Fruit fly (Drosophila melanogaster) whole organism, embryonic: ENCODE results near the gene CG34148.

Experiments
- Asciz ChIP-seq: fragments of 200-800 bp; sonication (Bioruptor generic); optimal IDR thresholded peaks from 2 replicates; lab custom pipeline; 2017; ENCODE audit warnings: missing biosample characterization, mild to moderate bottlenecking, missing genetic modification characterization, missing genetic modification reagents
- CG10321 ChIP-seq: fragments of 200-800 bp; sonication (Bioruptor generic); IDR thresholded peaks from 2 replicates; pipeline ENCODE4 v1.3.6; 2022; ENCODE audit warnings: missing biosample characterization, missing genetic modification characterization
- CG11398 ChIP-seq: fragments of 200-800 bp; sonication (Bioruptor generic); optimal IDR thresholded peaks from 2 replicates; lab custom pipeline; 2016; ENCODE audit warnings: missing biosample characterization, missing genetic modification characterization
- CG11456 ChIP-seq: fragments of 200-800 bp; sonication (Bioruptor generic); IDR thresholded peaks from 3 replicates; pipeline ENCODE4 v1.3.6; 2022; ENCODE audit warnings: missing biosample characterization, missing genetic modification characterization
- CG12219 ChIP-seq: fragments of 200-800 bp; sonication (Bioruptor generic); optimal IDR thresholded peaks from 3 replicates; lab custom pipeline; 2018; ENCODE audit warnings: missing biosample characterization, mild to moderate bottlenecking, missing genetic modification characterization
- CG14441 ChIP-seq: fragments of 200-800 bp; sonication (Bioruptor generic); IDR thresholded peaks from 2 replicates; pipeline ENCODE4 v1.3.6; 2022; ENCODE audit warnings: missing biosample characterization, missing genetic modification characterization
- CG14710 ChIP-seq: fragments of 200-800 bp; sonication (Bioruptor generic); optimal IDR thresholded peaks from 3 replicates; lab custom pipeline; 2019; ENCODE audit warnings: missing biosample characterization, mild to moderate bottlenecking, missing genetic modification characterization, moderate library complexity
- CG18476 ChIP-seq: fragments of 200-800 bp; sonication (Bioruptor generic); optimal IDR thresholded peaks from 2 replicates; lab custom pipeline; 2016; ENCODE audit warnings: missing biosample characterization, mild to moderate bottlenecking, missing genetic modification characterization
- CG2129 ChIP-seq: fragments of 200-800 bp; sonication (Bioruptor generic); IDR thresholded peaks from 2 replicates; pipeline ENCODE4 v1.3.6; 2022; ENCODE audit warnings: missing biosample characterization, missing genetic modification characterization; ENCODE audit not compliant: partially characterized antibody
- CG42726 ChIP-seq: fragments of 200-800 bp; sonication (Bioruptor generic); IDR thresholded peaks from 2 replicates; pipeline ENCODE4 v1.3.6; 2022; ENCODE audit warnings: missing biosample characterization, missing genetic modification characterization; ENCODE audit not compliant: partially characterized antibody
- CG4617 ChIP-seq: fragments of 200-800 bp; sonication (Bioruptor generic); optimal IDR thresholded peaks from 3 replicates; lab custom pipeline; 2016; ENCODE audit warnings: missing biosample characterization, missing genetic modification characterization, borderline replicate concordance
- CG4707 ChIP-seq: fragments of 200-800 bp; sonication (Bioruptor generic); optimal IDR thresholded peaks from 2 replicates; lab custom pipeline; 2018; ENCODE audit warnings: missing biosample characterization, mild to moderate bottlenecking, missing genetic modification characterization, moderate library complexity
- CG6791 ChIP-seq: fragments of 200-800 bp; sonication (Bioruptor generic); IDR thresholded peaks from 3 replicates; pipeline ENCODE4 v1.3.6; 2022; ENCODE audit warnings: missing biosample characterization, missing genetic modification characterization; ENCODE audit not compliant: partially characterized antibody
- CG9437 ChIP-seq: fragments of 200-800 bp; sonication (Bioruptor generic); optimal IDR thresholded peaks from 2 replicates; lab custom pipeline; 2018; ENCODE audit warnings: missing biosample characterization, mild to moderate bottlenecking, missing genetic modification characterization
- CG9797 ChIP-seq: fragments of 200-800 bp; sonication (Bioruptor generic); optimal IDR thresholded peaks from 3 replicates; lab custom pipeline; 2018; ENCODE audit warnings: missing biosample characterization, mild to moderate bottlenecking, missing genetic modification characterization
- CG9876 ChIP-seq: fragments of 200-800 bp; sonication (Bioruptor generic); optimal IDR thresholded peaks from 2 replicates; lab custom pipeline; 2016; ENCODE audit warnings: missing biosample characterization, missing genetic modification characterization
- Dll ChIP-seq: fragments of 200-800 bp; sonication (Bioruptor generic); IDR thresholded peaks from 4 replicates; pipeline ENCODE4 v1.3.6; 2022; ENCODE audit warnings: missing biosample characterization, missing genetic modification characterization; ENCODE audit not compliant: partially characterized antibody
- ERR ChIP-seq: fragments of 200-800 bp; sonication (Bioruptor generic); optimal IDR thresholded peaks from 2 replicates; lab custom pipeline; 2016; ENCODE audit warnings: missing biosample characterization, missing genetic modification characterization
- Eip74EF ChIP-seq, 2 experiments: fragments of 200-800 bp in 1 of 2; fragments of >200 bp in 1 of 2; sonication (Bioruptor generic) in 1 of 2; optimal IDR thresholded peaks; 2 replicates each; lab custom pipeline; 2017 to 2019; ENCODE audit warnings: missing biosample characterization in 2 of 2, missing genetic modification characterization in 2 of 2, mild to moderate bottlenecking in 1 of 2, moderate library complexity in 1 of 2
- Ets65A ChIP-seq: fragments of 200-800 bp; sonication (Bioruptor generic); peaks from one replicate; lab custom pipeline; 2016; ENCODE audit warnings: missing biosample characterization, missing genetic modification characterization
- Nf-YB ChIP-seq: fragments of 200-800 bp; sonication (Bioruptor generic); optimal IDR thresholded peaks from 3 replicates; lab custom pipeline; 2019; ENCODE audit warnings: missing biosample characterization, mild to moderate bottlenecking, missing genetic modification characterization, moderate library complexity
- Optix ChIP-seq: fragments of 200-800 bp; sonication (Bioruptor generic); IDR thresholded peaks from 3 replicates; pipeline ENCODE4 v1.3.6; 2022; ENCODE audit warnings: missing biosample characterization, missing genetic modification characterization
- Poxn ChIP-seq: fragments of 200-800 bp; sonication (Bioruptor generic); IDR thresholded peaks from 2 replicates; pipeline ENCODE4 v1.3.6; 2022; ENCODE audit warnings: missing biosample characterization, missing genetic modification characterization
- Sox100B ChIP-seq: fragments of 200-800 bp; sonication (Bioruptor generic); optimal IDR thresholded peaks from 3 replicates; lab custom pipeline; 2018; ENCODE audit warnings: missing biosample characterization, mild to moderate bottlenecking, missing genetic modification characterization
- Taf1 ChIP-seq: fragments of 200-800 bp; sonication (Bioruptor generic); IDR thresholded peaks from 2 replicates; pipeline ENCODE4 v1.3.6; 2022; ENCODE audit warnings: missing biosample characterization, missing genetic modification characterization
- Xbp1 ChIP-seq: fragments of 200-800 bp; sonication (Bioruptor generic); optimal IDR thresholded peaks from 3 replicates; lab custom pipeline; 2016; ENCODE audit warnings: missing biosample characterization, mild to moderate bottlenecking, missing genetic modification characterization
- YL-1 ChIP-seq: fragments of 200-800 bp; sonication (Bioruptor generic); optimal IDR thresholded peaks from 3 replicates; lab custom pipeline; 2017; ENCODE audit warnings: missing biosample characterization, mild to moderate bottlenecking, missing genetic modification characterization
- bigmax ChIP-seq: fragments of 200-800 bp; sonication (Bioruptor generic); optimal IDR thresholded peaks from 2 replicates; lab custom pipeline; 2018; ENCODE audit warnings: missing biosample characterization, mild to moderate bottlenecking, missing genetic modification characterization
- cas ChIP-seq: fragments of 200-800 bp; sonication (Bioruptor generic); IDR thresholded peaks from 2 replicates; pipeline ENCODE4 v1.3.6; 2022; ENCODE audit warnings: missing biosample characterization, missing genetic modification characterization
- chn ChIP-seq: fragments of 200-800 bp; sonication (Bioruptor generic); optimal IDR thresholded peaks from 2 replicates; lab custom pipeline; 2016; ENCODE audit warnings: missing biosample characterization, missing genetic modification characterization
- corto ChIP-seq: fragments of 200-800 bp; sonication (Bioruptor generic); optimal IDR thresholded peaks from 2 replicates; lab custom pipeline; 2016; ENCODE audit warnings: missing biosample characterization, mild to moderate bottlenecking, missing genetic modification characterization, moderate library complexity
- da ChIP-seq: fragments of 200-800 bp; sonication (Bioruptor generic); optimal IDR thresholded peaks from 2 replicates; lab custom pipeline; 2016; ENCODE audit warnings: missing biosample characterization, missing genetic modification characterization
- dmrt99B ChIP-seq: fragments of 200-800 bp; sonication (Bioruptor generic); optimal IDR thresholded peaks from 2 replicates; lab custom pipeline; 2018; ENCODE audit warnings: missing biosample characterization, mild to moderate bottlenecking, missing genetic modification characterization, moderate library complexity
- esg ChIP-seq: fragments of 200-800 bp; sonication (Bioruptor generic); conservative IDR thresholded peaks from 2 replicates; pipeline ENCODE4 v1.3.6; 2022; ENCODE audit warnings: missing biosample characterization, missing genetic modification characterization
- exex ChIP-seq: fragments of 200-800 bp; sonication (Bioruptor generic); optimal IDR thresholded peaks from 4 replicates; lab custom pipeline; 2018; ENCODE audit warnings: missing biosample characterization, mild to moderate bottlenecking, missing genetic modification characterization, moderate library complexity
- gcm2 ChIP-seq: fragments of 200-800 bp; sonication (Bioruptor generic); optimal IDR thresholded peaks from 2 replicates; lab custom pipeline; 2016; ENCODE audit warnings: missing biosample characterization, missing genetic modification characterization
- her ChIP-seq: fragments of 200-800 bp; sonication (Bioruptor generic); optimal IDR thresholded peaks from 2 replicates; lab custom pipeline; 2016; ENCODE audit warnings: missing biosample characterization, missing genetic modification characterization
- ind ChIP-seq: fragments of 200-800 bp; sonication (Bioruptor generic); optimal IDR thresholded peaks from 3 replicates; lab custom pipeline; 2016; ENCODE audit warnings: missing biosample characterization, missing genetic modification characterization
- jumu ChIP-seq: fragments of 200-800 bp; sonication (Bioruptor generic); optimal IDR thresholded peaks from 3 replicates; lab custom pipeline; 2016; ENCODE audit warnings: missing biosample characterization, missing genetic modification characterization
- knrl ChIP-seq: fragments of 200-800 bp; sonication (Bioruptor generic); IDR thresholded peaks from 3 replicates; pipeline ENCODE4 v1.3.6; 2022; ENCODE audit warnings: missing biosample characterization, missing genetic modification characterization; ENCODE audit not compliant: partially characterized antibody
- maf-S ChIP-seq: fragments of 200-800 bp; sonication (Bioruptor generic); optimal IDR thresholded peaks from 2 replicates; lab custom pipeline; 2016; ENCODE audit warnings: missing biosample characterization, missing genetic modification characterization
- nerfin-2 ChIP-seq: fragments of 200-800 bp; sonication (Bioruptor generic); IDR thresholded peaks from 2 replicates; pipeline ENCODE4 v1.3.6; 2022; ENCODE audit warnings: missing biosample characterization, missing genetic modification characterization; ENCODE audit not compliant: partially characterized antibody
- nmo ChIP-seq: fragments of 200-800 bp; sonication (Bioruptor generic); optimal IDR thresholded peaks from 2 replicates; lab custom pipeline; 2018; ENCODE audit warnings: missing biosample characterization, mild to moderate bottlenecking, missing genetic modification characterization, moderate library complexity
- pzg ChIP-seq: fragments of 200-800 bp; sonication (Bioruptor generic); optimal IDR thresholded peaks from 3 replicates; lab custom pipeline; 2018; ENCODE audit warnings: missing biosample characterization, mild to moderate bottlenecking, missing genetic modification characterization, moderate library complexity
- ro ChIP-seq: fragments of 200-800 bp; sonication (Bioruptor generic); IDR thresholded peaks from 2 replicates; pipeline ENCODE4 v1.3.6; 2022; ENCODE audit warnings: missing biosample characterization, missing genetic modification characterization
- so ChIP-seq: fragments of 200-800 bp; sonication (Bioruptor generic); IDR thresholded peaks from 3 replicates; pipeline ENCODE4 v1.3.6; 2022; ENCODE audit warnings: missing biosample characterization, missing genetic modification characterization
- stc ChIP-seq: fragments of 200-800 bp; sonication (Bioruptor generic); IDR thresholded peaks from 2 replicates; pipeline ENCODE4 v1.3.6; 2022; ENCODE audit warnings: missing biosample characterization, missing genetic modification characterization
- ttk ChIP-seq: fragments of 200-800 bp; sonication (Bioruptor generic); IDR thresholded peaks from 2 replicates; pipeline ENCODE4 v2.1.2; 2022; ENCODE audit warnings: missing biosample characterization, missing genetic modification characterization
- usp ChIP-seq: fragments of >200 bp; optimal IDR thresholded peaks from 2 replicates; lab custom pipeline; 2017; ENCODE audit warnings: missing biosample characterization, missing genetic modification characterization

Gene CG34148

dm6 chr3R:21888696-21889602, 10.5 kb upstream of the CG34148 start, which contains the start of gene CG43844 (continued):
- no peak for TF ChIP-seq Taf1
- TF ChIP-seq CG9797 (GFP tag; lab: Kevin White, UChicago), result no peak
- TF ChIP-seq da (GFP tag; lab: Kevin White, UChicago), result no peak
- no peak for TF ChIP-seq Nf-YB (GFP tag; lab: Kevin White, UChicago)
- no peak for TF ChIP-seq CG12219
- no peak for TF ChIP-seq Poxn (GFP tag; lab: Robert Waterston, UW)
- TF ChIP-seq CG42726, result no peak; the same call in 1 of the 2 replicates
- TF ChIP-seq Asciz, result no peak
- TF ChIP-seq exex (tag; lab: Kevin White, UChicago), result peak; percentile 1
- no peak for TF ChIP-seq Dll (GFP tag; lab: Robert Waterston, UW)
- TF ChIP-seq CG9876, result no peak
- peak; percentile 70; the same call in 2 of the 3 replicates for TF ChIP-seq CG6791 (GFP tag; lab: Robert Waterston, UW)
- TF ChIP-seq esg (GFP tag; lab: Robert Waterston, UW), result no peak
- no peak for TF ChIP-seq bigmax
- TF ChIP-seq her (GFP tag; lab: Kevin White, UChicago), result no peak
- no peak for TF ChIP-seq ro (GFP tag; lab: Robert Waterston, UW)
- no peak for TF ChIP-seq CG11398 (GFP tag; lab: Kevin White, UChicago)
- TF ChIP-seq gcm2, result no peak
- no peak for TF ChIP-seq CG4707 (GFP tag; lab: Kevin White, UChicago)
- TF ChIP-seq pzg (GFP tag; lab: Kevin White, UChicago), result no peak
- TF ChIP-seq maf-S (GFP tag; lab: Kevin White, UChicago), result no peak
- no peak for TF ChIP-seq corto
- no peak for TF ChIP-seq CG4617 (GFP tag; lab: Kevin White, UChicago)
- no peak for TF ChIP-seq stc (GFP tag; lab: Robert Waterston, UW)
- peak; percentile 53; the same call in 1 of the 2 replicates for TF ChIP-seq nerfin-2 (GFP tag; lab: Robert Waterston, UW)
- no peak for TF ChIP-seq CG10321
- 0 out of 3 replicates have a peak, but pooled peaks have one; percentile 47 for TF ChIP-seq CG11456 (GFP tag; lab: Robert Waterston, UW)
- TF ChIP-seq CG18476 (GFP tag; lab: Kevin White, UChicago), result no peak
- peak; percentile 94 for TF ChIP-seq CG14710
- TF ChIP-seq usp (GFP tag; lab: Kevin White, UChicago), result no peak
- TF ChIP-seq Eip74EF (GFP tag; optimal IDR thresholded peaks at IDR 0.05; lab: Kevin White, UChicago), result no peak
- no peak for TF ChIP-seq Xbp1 (GFP tag; lab: Kevin White, UChicago)
- TF ChIP-seq ttk (GFP tag; lab: Robert Waterston, UW), result no peak
- TF ChIP-seq dmrt99B (tag; lab: Kevin White, UChicago), result no peak
- no peak for TF ChIP-seq YL-1 (GFP tag; lab: Kevin White, UChicago)
- no peak for TF ChIP-seq Sox100B (GFP tag; lab: Kevin White, UChicago)
- no peak for TF ChIP-seq CG9437 (GFP tag; lab: Kevin White, UChicago)
- TF ChIP-seq CG14441 (GFP tag; lab: Robert Waterston, UW), result no peak
- TF ChIP-seq knrl (GFP tag; lab: Robert Waterston, UW), result peak; percentile 76
- no peak for TF ChIP-seq CG2129 (GFP tag; lab: Robert Waterston, UW)
- TF ChIP-seq ind, result no peak
- no peak for TF ChIP-seq chn (GFP tag; lab: Kevin White, UChicago)
- TF ChIP-seq ERR (GFP tag; lab: Kevin White, UChicago), result no peak
- peak; percentile 13 for TF ChIP-seq nmo (GFP tag; lab: Kevin White, UChicago)
- no peak for TF ChIP-seq jumu
- TF ChIP-seq Optix (GFP tag; lab: Robert Waterston, UW), result no peak
- TF ChIP-seq so (GFP tag; lab: Robert Waterston, UW), result no peak
- TF ChIP-seq Ets65A (GFP tag; lab: Kevin White, UChicago), result peak; percentile 60
- TF ChIP-seq cas (GFP tag; lab: Robert Waterston, UW), result no peak
